Worm (Caenorhabditis elegans) whole organism, midembryonic: ENCODE measurements around the gene C40H1.9.

Experiments used
- flt-1 ChIP-seq: fragments of 200-800 bp; sonication (Bioruptor generic); IDR thresholded peaks from 2 replicates; pipeline ENCODE4 v1.3.6; 2022; ENCODE audit warnings: missing genetic modification characterization, missing compliant biosample characterization
- klf-2 ChIP-seq: fragments of 200-800 bp; sonication (Bioruptor generic); conservative IDR thresholded peaks from 2 replicates; pipeline ENCODE4 v1.3.6; 2022; ENCODE audit warnings: missing genetic modification reagents, missing genetic modification characterization, missing compliant biosample characterization
- ztf-23 ChIP-seq: fragments of 200-800 bp; sonication (Bioruptor generic); IDR thresholded peaks from 2 replicates; pipeline ENCODE4 v1.3.6; 2022; ENCODE audit warnings: missing genetic modification reagents, missing genetic modification characterization, missing compliant biosample characterization

DNA sequence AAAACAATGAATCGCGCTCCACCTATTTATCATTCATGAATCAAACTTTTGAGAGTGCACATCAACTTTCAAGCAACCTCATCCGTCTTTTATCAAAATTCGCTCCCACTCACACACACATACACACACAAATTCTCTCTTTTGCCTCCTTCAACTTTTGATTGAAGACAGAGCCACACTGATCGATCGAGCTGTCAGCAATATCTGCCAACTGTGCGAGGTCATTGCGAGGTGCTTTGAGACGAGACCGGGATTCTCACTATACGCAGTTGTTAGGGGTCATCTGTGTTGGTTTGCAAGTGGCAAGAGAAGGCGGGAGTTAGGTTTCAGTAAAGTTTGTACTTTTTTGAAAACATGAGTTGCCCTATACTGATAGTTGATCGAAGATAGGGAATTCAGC is 26.4 kb downstream of the C40H1.9 start:
- no peak for TF ChIP-seq flt-1 (GFP tag; lab: Robert Waterston, UW)
- no peak for TF ChIP-seq ztf-23 (GFP tag; lab: Robert Waterston, UW)
- no peak for TF ChIP-seq klf-2 (GFP tag; lab: Robert Waterston, UW)
